Worm (Caenorhabditis elegans) whole organism, L4 larva: ENCODE results near the gene hbl-1.

Experiments
- D1046.2 ChIP-seq: fragments of 200-800 bp; sonication (Bioruptor generic); IDR thresholded peaks from 2 replicates; pipeline ENCODE4 v1.3.6; 2022; ENCODE audit warnings: missing genetic modification characterization, missing compliant biosample characterization
- F10B5.3 ChIP-seq: sonication (generic microtip); optimal IDR thresholded peaks from 2 replicates; lab custom pipeline; 2016; ENCODE audit warnings: mild to moderate bottlenecking, missing genetic modification characterization, missing compliant biosample characterization
- F49E8.2 ChIP-seq: sonication (generic microtip); optimal IDR thresholded peaks from 2 replicates; lab custom pipeline; 2016; ENCODE audit warnings: missing compliant biosample characterization, mild to moderate bottlenecking, missing genetic modification characterization, borderline replicate concordance
- R02D3.7 ChIP-seq: fragments of 150-350 bp; sonication (generic microtip); optimal IDR thresholded peaks from 3 replicates; lab custom pipeline; 2014; ENCODE audit warnings: missing biosample characterization, missing genetic modification characterization
- T20F7.1 ChIP-seq: fragments of 200-800 bp; sonication (Bioruptor generic); optimal IDR thresholded peaks from 2 replicates; lab custom pipeline; 2018; ENCODE audit warnings: mild to moderate bottlenecking, missing genetic modification characterization, missing compliant biosample characterization
- T26A8.4 ChIP-seq: fragments of 200-800 bp; sonication (Bioruptor generic); IDR thresholded peaks from 2 replicates; pipeline ENCODE4 v1.3.6; 2022; ENCODE audit warnings: missing genetic modification characterization, missing compliant biosample characterization
- Y105C5A.15 ChIP-seq: fragments of 200-800 bp; sonication (Bioruptor generic); IDR thresholded peaks from 2 replicates; pipeline ENCODE4 v1.3.6; 2022; ENCODE audit warnings: missing genetic modification characterization, missing compliant biosample characterization
- Y48G9A.11 ChIP-seq: fragments of 200-800 bp; sonication (Bioruptor generic); IDR thresholded peaks from 2 replicates; pipeline ENCODE4 v1.3.6; 2022; ENCODE audit warnings: missing genetic modification reagents, missing genetic modification characterization, missing compliant biosample characterization
- ZK337.2 ChIP-seq: fragments of 200-800 bp; sonication (Bioruptor generic); IDR thresholded peaks from 2 replicates; pipeline ENCODE4 v1.3.6; 2022; ENCODE audit warnings: missing genetic modification reagents, missing genetic modification characterization, missing compliant biosample characterization
- aly-2 ChIP-seq: sonication (generic microtip); optimal IDR thresholded peaks from 2 replicates; lab custom pipeline; 2018; ENCODE audit warnings: missing biosample characterization, missing genetic modification characterization
- ama-1 ChIP-seq: fragments of 150-350 bp; optimal IDR thresholded peaks from 2 replicates; lab custom pipeline; 2014; ENCODE audit warnings: inconsistent platforms, mixed read lengths
- arid-1 ChIP-seq: fragments of 200-800 bp; sonication (Bioruptor generic); conservative IDR thresholded peaks from 2 replicates; pipeline ENCODE4 v1.3.6; 2022; ENCODE audit warnings: missing genetic modification reagents, missing genetic modification characterization, missing compliant biosample characterization
- ceh-32 ChIP-seq: sonication (generic microtip); optimal IDR thresholded peaks from 2 replicates; lab custom pipeline; 2016; ENCODE audit warnings: mild to moderate bottlenecking, missing genetic modification characterization, missing compliant biosample characterization; ENCODE audit not compliant: poor library complexity
- ceh-44 ChIP-seq: fragments of 200-800 bp; sonication (Bioruptor generic); IDR thresholded peaks from 2 replicates; pipeline ENCODE4 v1.3.6; 2022; ENCODE audit warnings: missing genetic modification reagents, missing genetic modification characterization, missing compliant biosample characterization
- cey-2 ChIP-seq: sonication (generic microtip); optimal IDR thresholded peaks from 3 replicates; lab custom pipeline; 2017; ENCODE audit warnings: missing genetic modification characterization, mild to moderate bottlenecking, missing compliant biosample characterization, antibody characterized with exemption, borderline replicate concordance; ENCODE audit not compliant: insufficient read depth
- dmd-9 ChIP-seq: fragments of 200-800 bp; sonication (Bioruptor generic); IDR thresholded peaks from 2 replicates; pipeline ENCODE4 v1.3.6; 2022; ENCODE audit warnings: missing genetic modification reagents, missing genetic modification characterization, missing compliant biosample characterization
- dpl-1 ChIP-seq: fragments of 150-350 bp; optimal IDR thresholded peaks from 2 replicates; lab custom pipeline; 2014; ENCODE audit warnings: missing biosample characterization, missing genetic modification reagents, missing genetic modification characterization
- duxl-1 ChIP-seq: sonication (generic microtip); optimal IDR thresholded peaks from 2 replicates; lab custom pipeline; 2016; ENCODE audit warnings: mild to moderate bottlenecking, missing genetic modification characterization, moderate library complexity, missing compliant biosample characterization; ENCODE audit not compliant: poor library complexity
- egl-43 ChIP-seq: fragments of 200-800 bp; sonication (Bioruptor generic); IDR thresholded peaks from 2 replicates; pipeline ENCODE4 v1.3.6; 2022; ENCODE audit warnings: missing genetic modification reagents, missing genetic modification characterization, missing compliant biosample characterization
- fkh-10 ChIP-seq: fragments of 150-350 bp; optimal IDR thresholded peaks from 2 replicates; lab custom pipeline; 2014; ENCODE audit warnings: missing biosample characterization, missing genetic modification reagents, missing genetic modification characterization
- gei-8 ChIP-seq: fragments of 200-800 bp; sonication (Bioruptor generic); optimal IDR thresholded peaks from 2 replicates; lab custom pipeline; 2018; ENCODE audit warnings: mild to moderate bottlenecking, missing genetic modification characterization, missing compliant biosample characterization
- hlh-11 ChIP-seq: fragments of 200-800 bp; sonication (Bioruptor generic); optimal IDR thresholded peaks from 2 replicates; lab custom pipeline; 2018; ENCODE audit warnings: mild to moderate bottlenecking, missing genetic modification characterization, missing compliant biosample characterization
- lin-15B ChIP-seq: fragments of 150-350 bp; sonication (generic microtip); optimal IDR thresholded peaks from 3 replicates; lab custom pipeline; 2014; ENCODE audit warnings: missing biosample characterization, missing genetic modification characterization
- lin-38 ChIP-seq: fragments of 200-800 bp; sonication (Bioruptor generic); IDR thresholded peaks from 2 replicates; pipeline ENCODE4 v1.3.6; 2022; ENCODE audit warnings: missing genetic modification reagents, missing genetic modification characterization, missing compliant biosample characterization
- lin-39 ChIP-seq: fragments of 150-350 bp; optimal IDR thresholded peaks from 2 replicates; lab custom pipeline; 2014; ENCODE audit warnings: missing biosample characterization, missing genetic modification reagents, missing genetic modification characterization
- lir-3 ChIP-seq: sonication (generic microtip); optimal IDR thresholded peaks from 2 replicates; lab custom pipeline; 2016; ENCODE audit warnings: mild to moderate bottlenecking, missing genetic modification characterization, missing compliant biosample characterization
- lsy-2 ChIP-seq, 2 experiments: fragments of 150-350 bp in 1 of 2; sonication (generic microtip) in 1 of 2; optimal IDR thresholded peaks; 2 replicates each; lab custom pipeline; 2014 to 2017; ENCODE audit warnings: missing biosample characterization in 2 of 2, missing genetic modification characterization in 2 of 2
- mep-1 ChIP-seq: fragments of 150-350 bp; sonication (generic microtip); optimal IDR thresholded peaks from 3 replicates; lab custom pipeline; 2014; ENCODE audit warnings: missing biosample characterization, missing genetic modification characterization
- mes-2 ChIP-seq: sonication (generic microtip); optimal IDR thresholded peaks from 2 replicates; lab custom pipeline; 2016; ENCODE audit warnings: missing genotype, mild to moderate bottlenecking, missing genetic modification characterization, missing compliant biosample characterization; ENCODE audit not compliant: poor library complexity, severe bottlenecking
- mxl-2 ChIP-seq: fragments of 200-800 bp; sonication (Bioruptor generic); conservative IDR thresholded peaks from 2 replicates; pipeline ENCODE4 v1.3.6; 2022; ENCODE audit warnings: missing genetic modification reagents, missing genetic modification characterization, missing compliant biosample characterization
- mxl-3 ChIP-seq: fragments of 200-800 bp; sonication (Bioruptor generic); optimal IDR thresholded peaks from 2 replicates; lab custom pipeline; 2018; ENCODE audit warnings: mild to moderate bottlenecking, missing genetic modification characterization, missing compliant biosample characterization
- nhr-11 ChIP-seq: fragments of 150-350 bp; optimal IDR thresholded peaks from 2 replicates; lab custom pipeline; 2014; ENCODE audit warnings: missing biosample characterization, missing genetic modification characterization
- nhr-111 ChIP-seq: fragments of 200-800 bp; sonication (Bioruptor generic); optimal IDR thresholded peaks from 2 replicates; lab custom pipeline; 2018; ENCODE audit warnings: mild to moderate bottlenecking, missing genetic modification characterization, missing compliant biosample characterization
- nhr-25 ChIP-seq: sonication (generic microtip); optimal IDR thresholded peaks from 2 replicates; lab custom pipeline; 2017; ENCODE audit warnings: missing genetic modification characterization, mild to moderate bottlenecking, missing compliant biosample characterization, antibody characterized with exemption, moderate library complexity, borderline replicate concordance; ENCODE audit not compliant: insufficient read depth
- nhr-41 ChIP-seq: fragments of 200-800 bp; sonication (Bioruptor generic); IDR thresholded peaks from 2 replicates; pipeline ENCODE4 v1.3.6; 2022; ENCODE audit warnings: missing genetic modification reagents, missing genetic modification characterization, missing compliant biosample characterization
- nhr-6 ChIP-seq: fragments of 150-350 bp; optimal IDR thresholded peaks from 2 replicates; lab custom pipeline; 2014; ENCODE audit warnings: missing biosample characterization, missing genetic modification characterization
- nhr-77 ChIP-seq: fragments of 150-350 bp; optimal IDR thresholded peaks from 2 replicates; lab custom pipeline; 2014; ENCODE audit warnings: missing biosample characterization, missing genetic modification characterization
- pqm-1 ChIP-seq: sonication (generic microtip); optimal IDR thresholded peaks from 2 replicates; lab custom pipeline; 2017; ENCODE audit warnings: missing biosample characterization, missing genetic modification characterization
- rbr-2 ChIP-seq: sonication (generic microtip); optimal IDR thresholded peaks from 2 replicates; lab custom pipeline; 2016; ENCODE audit warnings: missing genotype, missing genetic modification characterization, missing compliant biosample characterization
- saeg-2 ChIP-seq: fragments of 200-800 bp; sonication (Bioruptor generic); IDR thresholded peaks from 2 replicates; pipeline ENCODE4 v1.3.6; 2022; ENCODE audit warnings: missing genetic modification reagents, missing genetic modification characterization, missing compliant biosample characterization
- sdz-12 ChIP-seq: fragments of 200-800 bp; sonication (Bioruptor generic); optimal IDR thresholded peaks from 2 replicates; lab custom pipeline; 2018; ENCODE audit warnings: mild to moderate bottlenecking, missing genetic modification characterization, missing compliant biosample characterization
- snpc-1.2 ChIP-seq: fragments of 200-800 bp; sonication (Bioruptor generic); IDR thresholded peaks from 2 replicates; pipeline ENCODE4 v1.3.6; 2022; ENCODE audit warnings: missing genetic modification reagents, missing genetic modification characterization, missing compliant biosample characterization
- spr-1 ChIP-seq: sonication (generic microtip); optimal IDR thresholded peaks from 2 replicates; lab custom pipeline; 2016; ENCODE audit warnings: mild to moderate bottlenecking, missing genetic modification characterization, missing compliant biosample characterization
- spr-3 ChIP-seq: fragments of 200-800 bp; sonication (Bioruptor generic); optimal IDR thresholded peaks from 2 replicates; lab custom pipeline; 2018; ENCODE audit warnings: mild to moderate bottlenecking, missing genetic modification characterization, missing compliant biosample characterization
- tra-1 ChIP-seq: fragments of 200-800 bp; sonication (Bioruptor generic); IDR thresholded peaks from 2 replicates; pipeline ENCODE4 v1.3.6; 2022; ENCODE audit warnings: missing genetic modification reagents, missing genetic modification characterization, missing compliant biosample characterization
- unc-62 ChIP-seq, 3 experiments: fragments of 150-350 bp in 1 of 3; sonication (generic microtip); optimal IDR thresholded peaks in 2 of 3; peaks in 1 of 3; 1 replicate in 1 of 3; 2 replicates in 2 of 3; lab custom pipeline; 2014 to 2017; ENCODE audit warnings: missing biosample characterization in 3 of 3, missing genetic modification characterization in 3 of 3, missing genetic modification reagents in 3 of 3, missing genotype in 1 of 3
- vab-7 ChIP-seq: fragments of 200-800 bp; sonication (Bioruptor generic); IDR thresholded peaks from 2 replicates; pipeline ENCODE4 v1.3.6; 2022; ENCODE audit warnings: missing genetic modification reagents, missing genetic modification characterization, missing compliant biosample characterization
- zfp-2 ChIP-seq: sonication (generic microtip); optimal IDR thresholded peaks from 2 replicates; lab custom pipeline; 2016; ENCODE audit warnings: mild to moderate bottlenecking, missing genetic modification characterization, missing compliant biosample characterization
- zfp-3 ChIP-seq: fragments of 200-800 bp; sonication (Bioruptor generic); conservative IDR thresholded peaks from 2 replicates; pipeline ENCODE4 v1.3.6; 2022; ENCODE audit warnings: missing genetic modification reagents, missing genetic modification characterization, missing compliant biosample characterization
- zip-2 ChIP-seq: fragments of 150-350 bp; optimal IDR thresholded peaks from 2 replicates; lab custom pipeline; 2014; ENCODE audit warnings: missing biosample characterization, missing genetic modification characterization
- ztf-7 ChIP-seq: fragments of 150-350 bp; optimal IDR thresholded peaks from 2 replicates; lab custom pipeline; 2014; ENCODE audit warnings: missing biosample characterization, missing genetic modification characterization

The hbl-1 gene

DNA sequence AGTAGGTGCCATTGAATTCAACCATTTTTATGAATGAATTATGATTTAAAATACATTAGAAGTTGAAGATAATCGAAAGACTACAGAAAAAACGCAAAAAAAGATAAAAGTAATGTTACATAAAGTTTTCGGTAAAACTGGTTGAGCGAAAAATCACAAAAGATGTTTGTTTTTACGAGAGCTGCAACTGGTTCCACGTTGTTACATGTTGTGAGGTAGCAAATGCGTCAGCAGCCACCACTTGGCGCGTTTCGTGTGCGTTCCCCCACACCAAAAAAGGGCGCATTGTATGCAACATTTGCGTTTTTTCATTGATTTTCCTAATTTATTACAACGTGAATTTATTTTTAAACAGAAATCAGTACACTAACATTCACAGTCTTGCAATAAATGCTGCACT, 39.8 kb upstream of the hbl-1 start, which contains the start of gene gakh-1 (continued):
- no peak for TF ChIP-seq nhr-11
- TF ChIP-seq F10B5.3 (tag; lab: Kevin White, UChicago) = peak; percentile 45
- TF ChIP-seq vab-7 = no peak
- no peak for TF ChIP-seq aly-2 (tag; lab: Kevin White, UChicago)
- TF ChIP-seq ceh-32 = no peak
- no peak for TF ChIP-seq zfp-2 (tag; lab: Kevin White, UChicago)
- no peak for TF ChIP-seq lir-3 (tag; lab: Kevin White, UChicago)
- TF ChIP-seq D1046.2 = no peak
- no peak for TF ChIP-seq dmd-9 (GFP tag; lab: Robert Waterston, UW)
- no peak for TF ChIP-seq R02D3.7 (tag; lab: Kevin White, UChicago)
- peak; percentile 67 for TF ChIP-seq rbr-2 (tag; lab: Kevin White, UChicago)
- TF ChIP-seq cey-2 = no peak
- TF ChIP-seq gei-8 = no peak
- peak; percentile 62 for TF ChIP-seq mxl-3 (GFP tag; lab: Kevin White, UChicago)
- TF ChIP-seq nhr-6 (tag; lab: Kevin White, UChicago) = peak; percentile 39
- no peak for TF ChIP-seq F49E8.2 (tag; lab: Kevin White, UChicago)
- peak; percentile 52 for TF ChIP-seq T20F7.1 (GFP tag; lab: Kevin White, UChicago)
- TF ChIP-seq mxl-2 (GFP tag; lab: Robert Waterston, UW) = no peak
- peak; percentile 59 for TF ChIP-seq dpl-1 (GFP tag; lab: Kevin White, UChicago)
- TF ChIP-seq Y48G9A.11 = no peak
- peak; percentile 13 for TF ChIP-seq spr-3 (GFP tag; lab: Kevin White, UChicago)
- TF ChIP-seq hlh-11 (tag; lab: Kevin White, UChicago) = peak; percentile 79
- TF ChIP-seq arid-1 (GFP tag; lab: Robert Waterston, UW) = no peak
- TF ChIP-seq ztf-7 (tag; lab: Kevin White, UChicago) = peak; percentile 11
- no peak for TF ChIP-seq snpc-1.2 (GFP tag; lab: Robert Waterston, UW)
- TF ChIP-seq nhr-77 (tag; lab: Kevin White, UChicago) = peak; percentile 31
- TF ChIP-seq zip-2 (tag; lab: Kevin White, UChicago) = no peak
- no peak for TF ChIP-seq zfp-3 (GFP tag; lab: Robert Waterston, UW)
- TF ChIP-seq nhr-41 (GFP tag; lab: Robert Waterston, UW) = no peak
- TF ChIP-seq lin-38 = no peak
- peak in 1 of 2 experiments; percentile 65 for TF ChIP-seq lsy-2 (tag; optimal IDR thresholded peaks at IDR 0.05; lab: Kevin White, UChicago)
- TF ChIP-seq spr-1 = peak; percentile 25
- TF ChIP-seq lin-15B (tag; lab: Kevin White, UChicago) = no peak
- TF ChIP-seq ZK337.2 (GFP tag; lab: Robert Waterston, UW) = no peak
- TF ChIP-seq ceh-44 (GFP tag; lab: Robert Waterston, UW) = no peak
- TF ChIP-seq pqm-1 (tag; lab: Kevin White, UChicago) = no peak
- TF ChIP-seq lin-39 (tag; lab: Kevin White, UChicago) = no peak
- no peak for TF ChIP-seq Y105C5A.15 (GFP tag; lab: Robert Waterston, UW)
- peak; percentile 56 for TF ChIP-seq mep-1
- TF ChIP-seq nhr-25 (tag; lab: Kevin White, UChicago) = no peak
- TF ChIP-seq T26A8.4 (GFP tag; lab: Robert Waterston, UW) = no peak
- TF ChIP-seq ama-1 (lab: Kevin White, UChicago) = no peak
- TF ChIP-seq unc-62 (GFP tag; optimal IDR thresholded peaks at IDR 0.05 in 1 of 2; lab: Kevin White, UChicago) = peak in 1 of 2 experiments; percentile 30
- TF ChIP-seq unc-62 (tag; optimal IDR thresholded peaks at IDR 0.05; lab: Kevin White, UChicago) = no peak
- TF ChIP-seq nhr-111 (GFP tag; lab: Kevin White, UChicago) = no peak
- no peak for TF ChIP-seq duxl-1 (tag; lab: Kevin White, UChicago)
- peak; percentile 72 for TF ChIP-seq mes-2 (tag; lab: Kevin White, UChicago)
- TF ChIP-seq sdz-12 (GFP tag; lab: Kevin White, UChicago) = no peak
- no peak for TF ChIP-seq tra-1 (GFP tag; lab: Robert Waterston, UW)
- TF ChIP-seq egl-43 (GFP tag; lab: Robert Waterston, UW) = no peak
- no peak for TF ChIP-seq saeg-2 (GFP tag; lab: Robert Waterston, UW)
- TF ChIP-seq fkh-10 (GFP tag; lab: Kevin White, UChicago) = no peak
